Fruit fly (Drosophila melanogaster): ENCODE measurements around the gene CG42554.

dm6 chr3L:841260-841659, 5.8 kb downstream of the CG42554 start, which contains the start of the genes JMJD5 and Gr61a:
- no peak for TF ChIP-seq Hr83 (GFP tag; optimal IDR thresholded peaks at IDR 0.05; ENCODE audit: poor library complexity, severe bottlenecking)
- TF ChIP-seq br (GFP tag; optimal IDR thresholded peaks at IDR 0.05): no peak
- TF ChIP-seq tai (GFP tag; optimal IDR thresholded peaks at IDR 0.05): no peak

Data from whole organism, wandering third instar larva.